Worm (Caenorhabditis elegans) whole organism, L1 larva: ENCODE data around the gene sru-48.
A peak's percentile ranks its signal among the peaks of the same experiment; 100 is the strongest.

ENCODE experiments used
- elt-2 ChIP-seq: sonication (generic microtip); optimal IDR thresholded peaks from 2 replicates; lab custom pipeline; 2016; ENCODE audit warnings: missing genetic modification characterization, mild to moderate bottlenecking, inconsistent platforms, missing compliant biosample characterization, missing genetic modification reagents
- lin-13 ChIP-seq: fragments of 150-350 bp; optimal IDR thresholded peaks from 2 replicates; lab custom pipeline; 2014; ENCODE audit warnings: missing biosample characterization, missing genetic modification reagents, missing genetic modification characterization
- lin-15B ChIP-seq: fragments of 150-350 bp; sonication (generic microtip); optimal IDR thresholded peaks from 3 replicates; lab custom pipeline; 2014; ENCODE audit warnings: missing biosample characterization, missing genetic modification characterization
- mdl-1 ChIP-seq, 2 experiments: fragments of 150-350 bp; optimal IDR thresholded peaks; 2 replicates each; lab custom pipeline; 2014 to 2017; ENCODE audit warnings: missing biosample characterization in 2 of 2, missing genetic modification characterization in 2 of 2, inconsistent platforms in 1 of 2
- nhr-12 ChIP-seq: sonication (generic microtip); optimal IDR thresholded peaks from 2 replicates; lab custom pipeline; 2017; ENCODE audit warnings: missing biosample characterization, missing genetic modification characterization
- nhr-19 ChIP-seq: fragments of 200-800 bp; sonication (Bioruptor generic); conservative IDR thresholded peaks from 2 replicates; pipeline ENCODE4 v1.3.6; 2022; ENCODE audit warnings: missing genetic modification characterization, missing compliant biosample characterization
- nhr-237 ChIP-seq: fragments of 150-350 bp; optimal IDR thresholded peaks from 2 replicates; lab custom pipeline; 2014; ENCODE audit warnings: missing biosample characterization, missing genetic modification characterization
- nhr-77 ChIP-seq: fragments of 150-350 bp; optimal IDR thresholded peaks from 2 replicates; lab custom pipeline; 2014; ENCODE audit warnings: missing biosample characterization, missing genetic modification characterization

- no peak for TF ChIP-seq nhr-77 (tag; lab: Kevin White, UChicago)
- TF ChIP-seq nhr-237 (tag; lab: Kevin White, UChicago): no peak
- no peak for TF ChIP-seq nhr-12
- TF ChIP-seq nhr-19: no peak
- no peak for TF ChIP-seq lin-13 (GFP tag; lab: Kevin White, UChicago)
- TF ChIP-seq elt-2 (tag; lab: Kevin White, UChicago): peak; percentile 23
- TF ChIP-seq mdl-1 (tag; optimal IDR thresholded peaks at IDR 0.05; lab: Kevin White, UChicago): no peak
- no peak for TF ChIP-seq lin-15B (tag; lab: Kevin White, UChicago)
Observed at ce11 chrX:5159645-5160044, 20.3 kb upstream of the sru-48 start, which contains the start of gene C31H2.4.
